Worm (Caenorhabditis elegans): ENCODE measurements around the gene R07B7.2.

ce11 chrV:12040823-12041606 is 18.5 kb downstream of the R07B7.2 start, which contains the start of the genes kup-1 and F10C2.4:
- no peak for TF ChIP-seq fos-1 (tag; optimal IDR thresholded peaks at IDR 0.05)
- no peak for TF ChIP-seq fkh-10 (GFP tag; optimal IDR thresholded peaks at IDR 0.05)
- TF ChIP-seq nhr-76 (tag; optimal IDR thresholded peaks at IDR 0.05): no peak
- no peak for TF ChIP-seq nhr-11 (tag; optimal IDR thresholded peaks at IDR 0.05)
- no peak for TF ChIP-seq hpl-2 (GFP tag; optimal IDR thresholded peaks at IDR 0.05)
- peak in 1 of 3 experiments; percentile 63 for TF ChIP-seq ceh-82 (tag; optimal IDR thresholded peaks at IDR 0.05)
- no peak for TF ChIP-seq nhr-28 (tag; optimal IDR thresholded peaks at IDR 0.05)
- TF ChIP-seq swsn-7 (tag; optimal IDR thresholded peaks at IDR 0.05): peak; percentile 54
- TF ChIP-seq F16B12.6 (tag; optimal IDR thresholded peaks at IDR 0.05): peak; percentile 11
- TF ChIP-seq elt-3 (tag; optimal IDR thresholded peaks at IDR 0.05): peak in 2 of 6 experiments; percentile 50 to 62
- TF ChIP-seq skn-1 (tag; optimal IDR thresholded peaks at IDR 0.05): peak; percentile 58
- TF ChIP-seq unc-30 (tag; optimal IDR thresholded peaks at IDR 0.05): no peak
- peak; percentile 60 for TF ChIP-seq blmp-1 (tag; optimal IDR thresholded peaks at IDR 0.05)

Measured in whole organism, L1 larva.